Fruit fly (Drosophila melanogaster) whole organism, embryonic: ENCODE results near the gene CG9173.

ENCODE experiments used
- CG11504 ChIP-seq: fragments of 200-800 bp; sonication (Bioruptor generic); optimal IDR thresholded peaks from 3 replicates; lab custom pipeline; 2019; ENCODE audit warnings: missing biosample characterization, mild to moderate bottlenecking, missing genetic modification characterization, moderate library complexity
- CG12219 ChIP-seq: fragments of 200-800 bp; sonication (Bioruptor generic); optimal IDR thresholded peaks from 3 replicates; lab custom pipeline; 2018; ENCODE audit warnings: missing biosample characterization, mild to moderate bottlenecking, missing genetic modification characterization
- CG1647 ChIP-seq: fragments of 200-800 bp; sonication (Bioruptor generic); optimal IDR thresholded peaks from 3 replicates; lab custom pipeline; 2016; ENCODE audit warnings: missing biosample characterization, missing genetic modification characterization
- CG2889 ChIP-seq: fragments of 200-800 bp; sonication (Bioruptor generic); IDR thresholded peaks from 3 replicates; pipeline ENCODE4 v1.3.6; 2022; ENCODE audit warnings: missing biosample characterization, missing genetic modification characterization
- Dbx ChIP-seq: fragments of 200-800 bp; sonication (Bioruptor generic); IDR thresholded peaks from 3 replicates; pipeline ENCODE4 v1.3.6; 2022; ENCODE audit warnings: missing biosample characterization, missing genetic modification characterization
- Poxn ChIP-seq: fragments of 200-800 bp; sonication (Bioruptor generic); IDR thresholded peaks from 2 replicates; pipeline ENCODE4 v1.3.6; 2022; ENCODE audit warnings: missing biosample characterization, missing genetic modification characterization
- Ptx1 ChIP-seq: fragments of 200-800 bp; sonication (Bioruptor generic); IDR thresholded peaks from 2 replicates; pipeline ENCODE4 v1.3.6; 2022; ENCODE audit warnings: missing biosample characterization, missing genetic modification characterization
- TFAM ChIP-seq: fragments of 200-800 bp; sonication (Bioruptor generic); optimal IDR thresholded peaks from 2 replicates; lab custom pipeline; 2017; ENCODE audit warnings: missing biosample characterization, missing genetic modification characterization, inconsistent platforms
- fd64A ChIP-seq: fragments of 200-800 bp; sonication (Bioruptor generic); optimal IDR thresholded peaks from 3 replicates; lab custom pipeline; 2018; ENCODE audit warnings: missing biosample characterization, mild to moderate bottlenecking, missing genetic modification characterization
- ftz-f1 ChIP-seq: fragments of 200-800 bp; sonication (Bioruptor generic); optimal IDR thresholded peaks from 2 replicates; lab custom pipeline; 2016; ENCODE audit warnings: missing biosample characterization, missing genetic modification characterization
- gem ChIP-seq: fragments of 200-800 bp; sonication (Bioruptor generic); optimal IDR thresholded peaks from 2 replicates; lab custom pipeline; 2019; ENCODE audit warnings: missing biosample characterization, mild to moderate bottlenecking, missing genetic modification characterization, moderate library complexity
- pros ChIP-seq: fragments of 200-800 bp; sonication (Bioruptor generic); optimal IDR thresholded peaks from 3 replicates; lab custom pipeline; 2019; ENCODE audit warnings: missing biosample characterization, mild to moderate bottlenecking, missing genetic modification characterization, moderate library complexity

DNA sequence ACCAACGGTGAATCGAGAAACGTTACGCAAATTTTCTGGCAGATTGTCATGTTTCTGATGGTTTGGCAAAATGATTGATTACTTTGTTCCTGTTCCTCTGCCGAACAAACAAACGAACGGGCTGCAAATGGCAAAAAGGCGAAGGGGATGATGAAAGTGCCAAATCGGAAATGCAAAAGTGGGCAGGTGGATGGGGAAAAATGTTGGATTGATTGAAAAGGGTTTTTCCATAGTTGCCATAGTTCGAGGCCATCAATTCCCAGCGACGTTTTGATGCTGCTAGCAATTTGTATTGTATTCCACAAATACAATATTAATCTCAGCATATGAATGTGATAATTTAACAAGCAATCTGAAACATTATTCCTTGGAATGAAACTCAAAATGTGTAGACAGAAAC, 7.3 kb downstream of the CG9173 start, which contains the start of gene FucTD:
- no peak for TF ChIP-seq CG1647
- TF ChIP-seq pros (GFP tag; lab: Kevin White, UChicago) = no peak
- no peak for TF ChIP-seq Dbx (GFP tag; lab: Robert Waterston, UW)
- no peak for TF ChIP-seq CG12219 (GFP tag; lab: Kevin White, UChicago)
- TF ChIP-seq gem (tag; lab: Kevin White, UChicago) = no peak
- no peak for TF ChIP-seq Ptx1 (GFP tag; lab: Robert Waterston, UW)
- no peak for TF ChIP-seq fd64A (GFP tag; lab: Kevin White, UChicago)
- no peak for TF ChIP-seq ftz-f1 (GFP tag; lab: Kevin White, UChicago)
- no peak for TF ChIP-seq Poxn (GFP tag; lab: Robert Waterston, UW)
- no peak for TF ChIP-seq TFAM
- no peak for TF ChIP-seq CG11504 (tag; lab: Kevin White, UChicago)
- no peak for TF ChIP-seq CG2889 (GFP tag; lab: Robert Waterston, UW)
